Fruit fly (Drosophila melanogaster): ENCODE results near the gene mRRF2.

- TF ChIP-seq CG8478 (optimal IDR thresholded peaks at IDR 0.05) (no peak), CTCF (optimal IDR thresholded peaks at IDR 0.05) (no peak)
These were observed 17.0 kb upstream of the mRRF2 start for dm6 chr3R:22596450-22596849.
